Worm (Caenorhabditis elegans) whole organism, L1 larva: ENCODE measurements around the gene C29G2.6.

Source experiments
- C04F5.9 ChIP-seq: sonication (generic microtip); optimal IDR thresholded peaks from 2 replicates; lab custom pipeline; 2016; ENCODE audit warnings: missing genetic modification characterization, missing compliant biosample characterization
- F16B12.6 ChIP-seq: fragments of 150-350 bp; optimal IDR thresholded peaks from 2 replicates; lab custom pipeline; 2014; ENCODE audit warnings: missing biosample characterization, missing genetic modification characterization
- Y116A8C.19 ChIP-seq: sonication (generic microtip); optimal IDR thresholded peaks from 2 replicates; lab custom pipeline; 2016; ENCODE audit warnings: missing compliant biosample characterization, missing genetic modification characterization, borderline replicate concordance
- aly-2 ChIP-seq: fragments of 150-350 bp; optimal IDR thresholded peaks from 2 replicates; lab custom pipeline; 2014; ENCODE audit warnings: missing biosample characterization, missing genetic modification characterization
- ceh-63 ChIP-seq: fragments of 200-800 bp; sonication (Bioruptor generic); optimal IDR thresholded peaks from 2 replicates; lab custom pipeline; 2018; ENCODE audit warnings: mild to moderate bottlenecking, missing genetic modification characterization, missing compliant biosample characterization
- ceh-8 ChIP-seq: fragments of 200-800 bp; sonication (Bioruptor generic); optimal IDR thresholded peaks from 2 replicates; lab custom pipeline; 2018; ENCODE audit warnings: mild to moderate bottlenecking, missing genetic modification characterization, moderate library complexity, missing compliant biosample characterization
- dpl-1 ChIP-seq, 3 experiments: fragments of 150-350 bp in 2 of 3; sonication (generic microtip) in 1 of 3; optimal IDR thresholded peaks; 2 replicates each; lab custom pipeline; 2014 to 2017; ENCODE audit warnings: missing biosample characterization in 3 of 3, missing genetic modification characterization in 3 of 3, missing genetic modification reagents in 3 of 3
- efl-1 ChIP-seq, 4 experiments: fragments of 150-350 bp; optimal IDR thresholded peaks in 3 of 4; peaks in 1 of 4; 1 replicate in 1 of 4; 2 replicates in 3 of 4; lab custom pipeline; 2014; ENCODE audit warnings: missing biosample characterization in 2 of 4, missing genetic modification characterization in 2 of 4, missing genetic modification reagents in 2 of 4
- elt-2 ChIP-seq: sonication (generic microtip); optimal IDR thresholded peaks from 2 replicates; lab custom pipeline; 2016; ENCODE audit warnings: missing genetic modification characterization, mild to moderate bottlenecking, inconsistent platforms, missing compliant biosample characterization, missing genetic modification reagents
- ets-5 ChIP-seq: fragments of 200-800 bp; sonication (Bioruptor generic); IDR thresholded peaks from 2 replicates; pipeline ENCODE4 v1.3.6; 2022; ENCODE audit warnings: missing genetic modification characterization, missing compliant biosample characterization
- fkh-10 ChIP-seq: sonication (generic microtip); optimal IDR thresholded peaks from 2 replicates; lab custom pipeline; 2017; ENCODE audit warnings: missing biosample characterization, missing genetic modification reagents, missing genetic modification characterization
- fkh-8 ChIP-seq: sonication (generic microtip); optimal IDR thresholded peaks from 2 replicates; lab custom pipeline; 2016; ENCODE audit warnings: mild to moderate bottlenecking, missing genetic modification characterization, missing compliant biosample characterization
- fos-1 ChIP-seq: fragments of 150-350 bp; optimal IDR thresholded peaks from 2 replicates; lab custom pipeline; 2014; ENCODE audit warnings: missing biosample characterization, missing genetic modification characterization
- grh-1 ChIP-seq: fragments of 200-800 bp; sonication (Bioruptor generic); IDR thresholded peaks from 2 replicates; pipeline ENCODE4 v1.3.6; 2022; ENCODE audit warnings: missing genetic modification reagents, missing genetic modification characterization, missing compliant biosample characterization
- hpl-2 ChIP-seq: fragments of 150-350 bp; optimal IDR thresholded peaks from 2 replicates; lab custom pipeline; 2014; ENCODE audit warnings: missing biosample characterization, missing genetic modification reagents, missing genetic modification characterization
- irx-1 ChIP-seq: sonication (generic microtip); optimal IDR thresholded peaks from 2 replicates; lab custom pipeline; 2016; ENCODE audit warnings: missing genetic modification characterization, missing compliant biosample characterization
- lin-13 ChIP-seq: fragments of 150-350 bp; optimal IDR thresholded peaks from 2 replicates; lab custom pipeline; 2014; ENCODE audit warnings: missing biosample characterization, missing genetic modification reagents, missing genetic modification characterization
- lin-14 ChIP-seq: fragments of 200-800 bp; sonication (Bioruptor generic); optimal IDR thresholded peaks from 2 replicates; lab custom pipeline; 2018; ENCODE audit warnings: mild to moderate bottlenecking, missing genetic modification characterization, moderate library complexity, missing compliant biosample characterization
- lin-15B ChIP-seq: fragments of 150-350 bp; sonication (generic microtip); optimal IDR thresholded peaks from 3 replicates; lab custom pipeline; 2014; ENCODE audit warnings: missing biosample characterization, missing genetic modification characterization
- lin-39 ChIP-seq: fragments of 150-350 bp; optimal IDR thresholded peaks from 2 replicates; lab custom pipeline; 2014; ENCODE audit warnings: missing biosample characterization, missing genetic modification reagents, missing genetic modification characterization
- lir-3 ChIP-seq: sonication (generic microtip); optimal IDR thresholded peaks from 2 replicates; lab custom pipeline; 2016; ENCODE audit warnings: mild to moderate bottlenecking, missing genetic modification characterization, moderate library complexity, missing compliant biosample characterization; ENCODE audit not compliant: poor library complexity
- lsy-2 ChIP-seq, 2 experiments: fragments of 150-350 bp; optimal IDR thresholded peaks; 2 replicates each; lab custom pipeline; 2014; ENCODE audit warnings: missing biosample characterization in 2 of 2, missing genetic modification characterization in 2 of 2
- mab-9 ChIP-seq: fragments of 200-800 bp; sonication (Bioruptor generic); IDR thresholded peaks from 2 replicates; pipeline ENCODE4 v1.3.6; 2022; ENCODE audit warnings: missing genetic modification reagents, missing genetic modification characterization, missing compliant biosample characterization
- mep-1 ChIP-seq: fragments of 150-350 bp; optimal IDR thresholded peaks from 2 replicates; lab custom pipeline; 2014; ENCODE audit warnings: missing biosample characterization, missing genetic modification characterization
- nhr-11 ChIP-seq: fragments of 150-350 bp; optimal IDR thresholded peaks from 2 replicates; lab custom pipeline; 2014; ENCODE audit warnings: missing biosample characterization, missing genetic modification characterization
- nhr-19 ChIP-seq: fragments of 200-800 bp; sonication (Bioruptor generic); conservative IDR thresholded peaks from 2 replicates; pipeline ENCODE4 v1.3.6; 2022; ENCODE audit warnings: missing genetic modification characterization, missing compliant biosample characterization
- nhr-20 ChIP-seq: sonication (generic microtip); optimal IDR thresholded peaks from 2 replicates; lab custom pipeline; 2016; ENCODE audit warnings: mild to moderate bottlenecking, missing genetic modification characterization, missing compliant biosample characterization
- nhr-237 ChIP-seq: fragments of 150-350 bp; optimal IDR thresholded peaks from 2 replicates; lab custom pipeline; 2014; ENCODE audit warnings: missing biosample characterization, missing genetic modification characterization
- nhr-71 ChIP-seq: sonication (generic microtip); optimal IDR thresholded peaks from 2 replicates; lab custom pipeline; 2016; ENCODE audit warnings: mild to moderate bottlenecking, missing genetic modification characterization, moderate library complexity, missing compliant biosample characterization
- nhr-77 ChIP-seq: fragments of 150-350 bp; optimal IDR thresholded peaks from 2 replicates; lab custom pipeline; 2014; ENCODE audit warnings: missing biosample characterization, missing genetic modification characterization
- nhr-85 ChIP-seq: sonication (generic microtip); peaks from one replicate; lab custom pipeline; 2016; ENCODE audit warnings: missing genetic modification characterization, inconsistent platforms, missing compliant biosample characterization
- nhr-90 ChIP-seq: sonication (generic microtip); optimal IDR thresholded peaks from 2 replicates; lab custom pipeline; 2016; ENCODE audit warnings: mild to moderate bottlenecking, missing genetic modification characterization, missing compliant biosample characterization; ENCODE audit not compliant: poor library complexity
- pqm-1 ChIP-seq: sonication (generic microtip); optimal IDR thresholded peaks from 3 replicates; lab custom pipeline; 2017; ENCODE audit warnings: missing biosample characterization, missing genetic modification characterization
- skn-1 ChIP-seq: fragments of 150-350 bp; optimal IDR thresholded peaks from 2 replicates; lab custom pipeline; 2014; ENCODE audit warnings: missing biosample characterization, missing genetic modification characterization
- snu-23 ChIP-seq: sonication (generic microtip); optimal IDR thresholded peaks from 2 replicates; lab custom pipeline; 2016; ENCODE audit warnings: missing genetic modification characterization, missing compliant biosample characterization
- sptf-1 ChIP-seq: fragments of 150-350 bp; optimal IDR thresholded peaks from 2 replicates; lab custom pipeline; 2014; ENCODE audit warnings: missing biosample characterization, missing genetic modification characterization
- sup-37 ChIP-seq: fragments of 200-800 bp; sonication (Bioruptor generic); optimal IDR thresholded peaks from 2 replicates; lab custom pipeline; 2018; ENCODE audit warnings: mild to moderate bottlenecking, missing genetic modification characterization, missing compliant biosample characterization
- unc-62 ChIP-seq: fragments of 150-350 bp; optimal IDR thresholded peaks from 2 replicates; lab custom pipeline; 2014; ENCODE audit warnings: missing biosample characterization, missing genetic modification reagents, missing genetic modification characterization
- unc-86 ChIP-seq: sonication (generic microtip); optimal IDR thresholded peaks from 2 replicates; lab custom pipeline; 2016; ENCODE audit warnings: missing genetic modification characterization, missing compliant biosample characterization
- xbp-1 ChIP-seq: sonication (generic microtip); optimal IDR thresholded peaks from 2 replicates; lab custom pipeline; 2016; ENCODE audit warnings: missing genetic modification characterization, missing compliant biosample characterization
- zip-4 ChIP-seq: fragments of 200-800 bp; sonication (Bioruptor generic); optimal IDR thresholded peaks from 2 replicates; lab custom pipeline; 2018; ENCODE audit warnings: mild to moderate bottlenecking, missing genetic modification characterization, moderate library complexity, missing compliant biosample characterization
- ztf-11 ChIP-seq, 2 experiments: sonication (generic microtip); optimal IDR thresholded peaks; 2 replicates each; lab custom pipeline; 2016 to 2017; ENCODE audit warnings: missing genetic modification characterization in 2 of 2, missing biosample characterization in 1 of 2, missing compliant biosample characterization in 1 of 2
- ztf-4 ChIP-seq: fragments of 150-350 bp; optimal IDR thresholded peaks from 2 replicates; lab custom pipeline; 2014; ENCODE audit warnings: missing biosample characterization, missing genetic modification characterization

Gene C29G2.6

ce11 chrV:2603056-2603455, 17.3 kb upstream of the C29G2.6 start, which contains the start of gene F53E10.6 (continued):
- TF ChIP-seq ceh-63 (GFP tag; lab: Kevin White, UChicago) (no peak), efl-1 (optimal IDR thresholded peaks at IDR 0.05; lab: Kevin White, UChicago) (peak; percentile 75 to 91), efl-1 (GFP tag; optimal IDR thresholded peaks at IDR 0.05 in 1 of 2; lab: Kevin White, UChicago) (peak; percentile 91 to 99), hpl-2 (GFP tag; lab: Kevin White, UChicago) (no peak), Y116A8C.19 (tag; lab: Kevin White, UChicago) (no peak), snu-23 (peak; percentile 39), dpl-1 (GFP tag; optimal IDR thresholded peaks at IDR 0.05; lab: Kevin White, UChicago) (peak; percentile 80 to 91 (median 89)), lin-13 (GFP tag; lab: Kevin White, UChicago) (no peak), nhr-85 (tag; lab: Kevin White, UChicago) (peak; percentile 77), mep-1 (tag; lab: Kevin White, UChicago) (peak; percentile 40), aly-2 (no peak), ztf-11 (tag; optimal IDR thresholded peaks at IDR 0.05; lab: Kevin White, UChicago) (peak in 1 of 2 experiments; percentile 66), mab-9 (GFP tag; lab: Robert Waterston, UW) (no peak), nhr-237 (no peak), lsy-2 (tag; optimal IDR thresholded peaks at IDR 0.05; lab: Kevin White, UChicago) (peak; percentile 42 to 56), nhr-19 (peak; percentile 20; the same call in 1 of the 2 replicates), lin-39 (tag; lab: Kevin White, UChicago) (no peak), fkh-8 (tag; lab: Kevin White, UChicago) (peak; percentile 8), lin-14 (GFP tag; lab: Kevin White, UChicago) (peak; percentile 34), nhr-71 (peak; percentile 60), lir-3 (peak; percentile 74), ets-5 (no peak), C04F5.9 (tag; lab: Kevin White, UChicago) (no peak), ztf-4 (tag; lab: Kevin White, UChicago) (no peak), xbp-1 (tag; lab: Kevin White, UChicago) (peak; percentile 21), skn-1 (tag; lab: Kevin White, UChicago) (peak; percentile 35), irx-1 (tag; lab: Kevin White, UChicago) (peak; percentile 62), nhr-90 (peak; percentile 52), sptf-1 (no peak), nhr-20 (tag; lab: Kevin White, UChicago) (peak; percentile 27), elt-2 (tag; lab: Kevin White, UChicago) (peak; percentile 21), nhr-11 (tag; lab: Kevin White, UChicago) (no peak), fos-1 (tag; lab: Kevin White, UChicago) (no peak), nhr-77 (no peak)

- TF ChIP-seq zip-4 (GFP tag; lab: Kevin White, UChicago) (no peak), fkh-10 (GFP tag; lab: Kevin White, UChicago) (no peak), unc-62 (GFP tag; lab: Kevin White, UChicago) (no peak), F16B12.6 (no peak), sup-37 (GFP tag; lab: Kevin White, UChicago) (no peak), nhr-20 (tag; lab: Kevin White, UChicago) (no peak), grh-1 (GFP tag; lab: Robert Waterston, UW) (no peak), C04F5.9 (tag; lab: Kevin White, UChicago) (no peak), dpl-1 (GFP tag; optimal IDR thresholded peaks at IDR 0.05; lab: Kevin White, UChicago) (no peak), nhr-237 (no peak), nhr-77 (no peak), pqm-1 (tag; lab: Kevin White, UChicago) (no peak), nhr-90 (no peak), unc-86 (tag; lab: Kevin White, UChicago) (no peak), lin-15B (tag; lab: Kevin White, UChicago) (no peak), ceh-8 (GFP tag; lab: Kevin White, UChicago) (no peak)
- TF ChIP-seq, all 84 proteins: peak for 0
Observed at ce11 chrV:2601817-2602216, 16.1 kb upstream of the C29G2.6 start.
